Fruit fly (Drosophila melanogaster): ENCODE data around the gene CG34355.

The CG34355 gene

DNA sequence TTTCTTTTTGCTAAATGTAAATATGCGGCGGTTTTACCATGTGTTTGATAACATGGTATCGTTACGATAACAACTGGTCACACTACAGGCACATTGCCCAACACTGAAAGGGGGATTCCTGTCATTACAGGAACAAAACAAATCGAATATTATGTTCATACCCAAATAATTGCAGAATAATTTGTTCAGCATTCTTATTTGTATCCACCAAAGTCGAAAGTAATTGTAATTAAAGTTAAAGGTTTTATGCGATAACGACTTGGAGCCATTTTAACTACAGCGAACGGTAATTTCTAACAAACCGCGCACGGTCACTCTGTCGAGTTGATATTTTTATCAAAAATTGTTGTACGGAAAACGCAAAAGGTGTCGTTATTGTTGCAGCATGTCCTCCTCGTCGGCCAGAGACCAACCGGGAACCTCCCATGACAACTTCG, 36.2 kb upstream of the CG34355 start, which contains the start of the genes CG10214 and CG10375 (continued):
- TF ChIP-seq NFAT (GFP tag; IDR thresholded peaks at IDR 0.05) (no peak), CG10431 (GFP tag; optimal IDR thresholded peaks at IDR 0.05) (no peak), bbx (GFP tag; IDR thresholded peaks at IDR 0.05; ENCODE audit: partially characterized antibody) (no peak), run (tag; optimal IDR thresholded peaks at IDR 0.05) (no peak), grn (GFP tag; optimal IDR thresholded peaks at IDR 0.05) (peak; percentile 20), Ets97D (GFP tag; optimal IDR thresholded peaks at IDR 0.05) (peak; percentile 87), ac (GFP tag; optimal IDR thresholded peaks at IDR 0.05) (no peak), cad (GFP tag; optimal IDR thresholded peaks at IDR 0.05) (no peak), pita (GFP tag; optimal IDR thresholded peaks at IDR 0.05) (no peak), D19A (tag; optimal IDR thresholded peaks at IDR 0.05) (no peak), CG6683 (GFP tag; optimal IDR thresholded peaks at IDR 0.05) (peak; percentile 48), CG13296 (GFP tag; optimal IDR thresholded peaks at IDR 0.05) (peak; percentile 31), psq (GFP tag; optimal IDR thresholded peaks at IDR 0.05) (peak; percentile 58), Gug (GFP tag; IDR thresholded peaks at IDR 0.05) (peak; percentile 30; the same call in 1 of the 4 replicates), CG7556 (GFP tag; optimal IDR thresholded peaks at IDR 0.05) (peak; percentile 58), Fer2 (tag; optimal IDR thresholded peaks at IDR 0.05) (peak; percentile 32), slbo (GFP tag; IDR thresholded peaks at IDR 0.05) (peak; percentile 84), mam (GFP tag; optimal IDR thresholded peaks at IDR 0.05) (peak; percentile 87), esg (GFP tag; conservative IDR thresholded peaks at IDR 0.05) (0 out of 2 replicates have a peak, but pooled peaks have one; percentile 35), CG17612 (GFP tag; IDR thresholded peaks at IDR 0.05) (no peak), usp (GFP tag; optimal IDR thresholded peaks at IDR 0.05) (no peak), CG15696 (tag; optimal IDR thresholded peaks at IDR 0.05) (peak; percentile 52), unc-4 (GFP tag; IDR thresholded peaks at IDR 0.05; ENCODE audit: partially characterized antibody) (peak; percentile 58; the same call in 1 of the 2 replicates), ase (GFP tag; IDR thresholded peaks at IDR 0.05) (0 out of 3 replicates have a peak, but pooled peaks have one; percentile 11), PHDP (tag; optimal IDR thresholded peaks at IDR 0.05) (peak; percentile 71), CG5245 (GFP tag; optimal IDR thresholded peaks at IDR 0.05) (peak; percentile 42), nerfin-1 (tag; optimal IDR thresholded peaks at IDR 0.05) (peak; percentile 64), CG18619 (GFP tag; optimal IDR thresholded peaks at IDR 0.05) (peak; percentile 53), Doc2 (GFP tag; IDR thresholded peaks at IDR 0.05) (no peak), CTCF (GFP tag; optimal IDR thresholded peaks at IDR 0.05) (peak; percentile 41), CG2199 (GFP tag; IDR thresholded peaks at IDR 0.05) (0 out of 3 replicates have a peak, but pooled peaks have one; percentile 42), pzg (GFP tag; optimal IDR thresholded peaks at IDR 0.05) (peak; percentile 91), CG14965 (GFP tag; optimal IDR thresholded peaks at IDR 0.05; ENCODE audit: borderline replicate concordance) (no peak), Dp (GFP tag; optimal IDR thresholded peaks at IDR 0.05) (peak; percentile 49), CG10959 (GFP tag; IDR thresholded peaks at IDR 0.05) (peak; percentile 23; the same call in 1 of the 2 replicates), fu2 (GFP tag; optimal IDR thresholded peaks at IDR 0.05) (peak; percentile 79), Meics (GFP tag; optimal IDR thresholded peaks at IDR 0.05) (peak; percentile 76), CG17802 (tag; optimal IDR thresholded peaks at IDR 0.05) (peak; percentile 35), CG9609 (GFP tag; optimal IDR thresholded peaks at IDR 0.05) (peak; percentile 76), maf-S (GFP tag; optimal IDR thresholded peaks at IDR 0.05) (peak; percentile 74), pum (GFP tag; optimal IDR thresholded peaks at IDR 0.05) (peak; percentile 78), CG2129 (GFP tag; IDR thresholded peaks at IDR 0.05; ENCODE audit: partially characterized antibody) (0 out of 2 replicates have a peak, but pooled peaks have one; percentile 19), CG4360 (GFP tag; IDR thresholded peaks at IDR 0.05) (no peak), ttk (GFP tag; IDR thresholded peaks at IDR 0.05) (peak; percentile 52), Antp (GFP tag; optimal IDR thresholded peaks at IDR 0.05) (peak; percentile 84), CG11085 (GFP tag; IDR thresholded peaks at IDR 0.05) (no peak), Oaz (GFP tag; IDR thresholded peaks at IDR 0.05) (no peak), gcm (GFP tag; optimal IDR thresholded peaks at IDR 0.05) (peak; percentile 41), Mes4 (GFP tag; optimal IDR thresholded peaks at IDR 0.05) (peak; percentile 66), Dad (GFP tag; optimal IDR thresholded peaks at IDR 0.05) (peak; percentile 77), TFAM (GFP tag; optimal IDR thresholded peaks at IDR 0.05) (no peak), Side (GFP tag; optimal IDR thresholded peaks at IDR 0.05) (peak; percentile 81)

Data from whole organism, embryonic.